Worm (Caenorhabditis elegans): ENCODE data around the gene cest-30.

DNA sequence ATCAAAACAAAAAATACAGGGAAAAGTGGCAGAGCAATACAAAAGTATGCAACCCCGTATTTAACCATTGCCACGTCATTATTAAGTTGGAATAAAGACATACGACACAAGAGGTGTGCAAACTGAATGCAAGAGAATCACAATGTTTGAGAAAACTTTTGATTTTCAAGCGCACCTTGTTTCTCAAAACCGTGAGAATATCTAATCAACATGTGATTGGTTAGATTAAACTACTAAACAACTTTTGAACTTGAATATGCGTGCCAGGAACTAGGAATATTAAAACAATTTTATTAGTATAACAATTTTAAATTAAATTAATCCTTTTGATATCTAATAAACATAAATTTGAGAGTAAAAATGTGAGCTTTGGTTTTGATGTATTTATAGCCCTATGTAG is 3.5 kb downstream of the cest-30 start, which contains the start of gene srt-70:
- no peak for TF ChIP-seq cog-1 (tag; optimal IDR thresholded peaks at IDR 0.05)
- TF ChIP-seq flt-1 (GFP tag; IDR thresholded peaks at IDR 0.05), result no peak
- no peak for TF ChIP-seq ztf-29 (GFP tag; IDR thresholded peaks at IDR 0.05)

Measured in whole organism, midembryonic.